Fruit fly (Drosophila melanogaster): Measurements from ENCODE around the gene LanA.

LanA gene

dm6 chr3L:6192822-6193555, 24.8 kb downstream of the LanA start, which contains the start of the genes Sf3b6 and Tnpo (continued):
- no peak for TF ChIP-seq Kr (GFP tag; optimal IDR thresholded peaks at IDR 0.05)
- peak; percentile 56 for TF ChIP-seq amos (GFP tag; IDR thresholded peaks at IDR 0.05; ENCODE audit: partially characterized antibody)
- peak; percentile 34 for TF ChIP-seq CG6683 (GFP tag; optimal IDR thresholded peaks at IDR 0.05)
- no peak for TF ChIP-seq ac (GFP tag; optimal IDR thresholded peaks at IDR 0.05)
- TF ChIP-seq Ets97D (GFP tag; optimal IDR thresholded peaks at IDR 0.05), result peak; percentile 78
- peak; percentile 63 for TF ChIP-seq CG13123 (GFP tag; optimal IDR thresholded peaks at IDR 0.05)
- peak; percentile 96 for TF ChIP-seq row (GFP tag; IDR thresholded peaks at IDR 0.05)
- peak; percentile 88 for TF ChIP-seq CG1602 (GFP tag; optimal IDR thresholded peaks at IDR 0.05)
- peak; percentile 76 for TF ChIP-seq knrl (GFP tag; IDR thresholded peaks at IDR 0.05; ENCODE audit: partially characterized antibody)
- peak; percentile 59 to 77 for TF ChIP-seq Pdp1 (GFP tag; optimal IDR thresholded peaks at IDR 0.05)
- TF ChIP-seq salm (tag; optimal IDR thresholded peaks at IDR 0.05), result no peak
- TF ChIP-seq Bgb (GFP tag; IDR thresholded peaks at IDR 0.05; ENCODE audit: partially characterized antibody), result peak; percentile 56; the same call in 1 of the 2 replicates
- peak; percentile 68 for TF ChIP-seq CG18011 (GFP tag; optimal IDR thresholded peaks at IDR 0.05)
- peak; percentile 85 for TF ChIP-seq bcd (GFP tag; optimal IDR thresholded peaks at IDR 0.05)
- TF ChIP-seq chinmo (GFP tag; IDR thresholded peaks at IDR 0.05; ENCODE audit: partially characterized antibody), result no peak
- no peak for TF ChIP-seq pan (optimal IDR thresholded peaks at IDR 0.05)
- TF ChIP-seq pan (GFP tag; optimal IDR thresholded peaks at IDR 0.05 in 1 of 2, IDR thresholded peaks at IDR 0.05 in 1 of 2), result peak in 1 of 2 experiments; percentile 80
- no peak for TF ChIP-seq Side (GFP tag; optimal IDR thresholded peaks at IDR 0.05)
- peak; percentile 79 for TF ChIP-seq pho (GFP tag; optimal IDR thresholded peaks at IDR 0.05)
- peak; percentile 87 for TF ChIP-seq Aef1 (GFP tag; IDR thresholded peaks at IDR 0.05)
- no peak for TF ChIP-seq CG4360 (GFP tag; IDR thresholded peaks at IDR 0.05)
- TF ChIP-seq CG15269 (tag; optimal IDR thresholded peaks at IDR 0.05), result no peak
- TF ChIP-seq fd64A (GFP tag; optimal IDR thresholded peaks at IDR 0.05), result no peak
- TF ChIP-seq en (GFP tag; optimal IDR thresholded peaks at IDR 0.05), result no peak
- TF ChIP-seq croc (GFP tag; conservative IDR thresholded peaks at IDR 0.05), result peak; percentile 73
- TF ChIP-seq CG11247 (GFP tag; IDR thresholded peaks at IDR 0.05), result peak; percentile 71
- TF ChIP-seq CG13775 (GFP tag; optimal IDR thresholded peaks at IDR 0.05), result peak; percentile 92
- peak; percentile 88 for TF ChIP-seq D19B (GFP tag; optimal IDR thresholded peaks at IDR 0.05)
- no peak for TF ChIP-seq CG7963 (GFP tag; IDR thresholded peaks at IDR 0.05; ENCODE audit: partially characterized antibody)
- no peak for TF ChIP-seq CG17359 (tag; optimal IDR thresholded peaks at IDR 0.05)
- 0 out of 3 replicates have a peak, but pooled peaks have one; percentile 12 for TF ChIP-seq mld (GFP tag; IDR thresholded peaks at IDR 0.05; ENCODE audit: partially characterized antibody)
- peak; percentile 92 for TF ChIP-seq CG12659 (GFP tag; optimal IDR thresholded peaks at IDR 0.05)
- TF ChIP-seq gcm (GFP tag; optimal IDR thresholded peaks at IDR 0.05), result no peak
- TF ChIP-seq nmo (GFP tag; optimal IDR thresholded peaks at IDR 0.05), result peak; percentile 93
- peak; percentile 65 for TF ChIP-seq cato (GFP tag; optimal IDR thresholded peaks at IDR 0.05; ENCODE audit: borderline replicate concordance)
- no peak for TF ChIP-seq Vsx1 (GFP tag; optimal IDR thresholded peaks at IDR 0.05)
- TF ChIP-seq gcm2 (GFP tag; optimal IDR thresholded peaks at IDR 0.05), result no peak
- TF ChIP-seq CG11085 (GFP tag; IDR thresholded peaks at IDR 0.05), result peak; percentile 63
- TF ChIP-seq zen2 (GFP tag; IDR thresholded peaks at IDR 0.05; ENCODE audit: partially characterized antibody), result no peak; the same call in 2 of the 3 replicates
- peak; percentile 69 for TF ChIP-seq CG4730 (GFP tag; IDR thresholded peaks at IDR 0.05)
- TF ChIP-seq NK7.1 (GFP tag; optimal IDR thresholded peaks at IDR 0.05), result peak; percentile 48
- TF ChIP-seq wek (GFP tag; optimal IDR thresholded peaks at IDR 0.05), result no peak
- TF ChIP-seq insv (GFP tag; optimal IDR thresholded peaks at IDR 0.05), result peak in 1 of 2 experiments; percentile 52
- TF ChIP-seq Lpt (GFP tag; optimal IDR thresholded peaks at IDR 0.05), result no peak
- TF ChIP-seq CG12391 (tag; optimal IDR thresholded peaks at IDR 0.05), result peak; percentile 91
- TF ChIP-seq CkIIα-i1 (GFP tag; IDR thresholded peaks at IDR 0.05), result no peak
- no peak for TF ChIP-seq CG6813 (GFP tag; optimal IDR thresholded peaks at IDR 0.05)
- TF ChIP-seq CG15011 (GFP tag; optimal IDR thresholded peaks at IDR 0.05), result peak; percentile 74
